Worm (Caenorhabditis elegans) whole organism, early embryonic: ENCODE data around the gene klo-2.
"Not testable (repeated sequence)": the region's sequence is repeated elsewhere in the genome, so short reads cannot be mapped to it uniquely, and the experiment has no call there.

ENCODE experiments used
- B0310.2 ChIP-seq: sonication (generic microtip); optimal IDR thresholded peaks from 2 replicates; lab custom pipeline; 2016; ENCODE audit warnings: mild to moderate bottlenecking, missing genetic modification characterization, missing compliant biosample characterization
- F13C5.2 ChIP-seq: sonication (generic microtip); optimal IDR thresholded peaks from 2 replicates; lab custom pipeline; 2017; ENCODE audit warnings: mild to moderate bottlenecking, missing genetic modification characterization, inconsistent platforms, missing compliant biosample characterization
- aly-1 ChIP-seq: sonication (generic microtip); optimal IDR thresholded peaks from 2 replicates; lab custom pipeline; 2016; ENCODE audit warnings: missing genetic modification characterization, missing compliant biosample characterization
- ama-1 ChIP-seq: fragments of 150-350 bp; optimal IDR thresholded peaks from 2 replicates; lab custom pipeline; 2014
- ceh-13 ChIP-seq: fragments of 200-800 bp; sonication (Bioruptor generic); optimal IDR thresholded peaks from 2 replicates; lab custom pipeline; 2018; ENCODE audit warnings: mild to moderate bottlenecking, missing genetic modification characterization, missing compliant biosample characterization
- ceh-36 ChIP-seq: sonication (generic microtip); optimal IDR thresholded peaks from 2 replicates; lab custom pipeline; 2016; ENCODE audit warnings: missing genetic modification characterization, inconsistent platforms, missing compliant biosample characterization
- ets-7 ChIP-seq: sonication (generic microtip); optimal IDR thresholded peaks from 2 replicates; lab custom pipeline; 2016; ENCODE audit warnings: missing genotype, missing genetic modification characterization, missing compliant biosample characterization
- flt-1 ChIP-seq: fragments of 200-800 bp; sonication (Bioruptor generic); IDR thresholded peaks from 2 replicates; pipeline ENCODE4 v1.3.6; 2022; ENCODE audit warnings: missing genetic modification characterization, missing compliant biosample characterization
- hmbx-1 ChIP-seq: sonication (generic microtip); optimal IDR thresholded peaks from 2 replicates; lab custom pipeline; 2016; ENCODE audit warnings: mild to moderate bottlenecking, missing genetic modification characterization, missing compliant biosample characterization
- hmg-4 ChIP-seq: fragments of 200-800 bp; sonication (Bioruptor generic); optimal IDR thresholded peaks from 2 replicates; lab custom pipeline; 2018; ENCODE audit warnings: mild to moderate bottlenecking, missing genetic modification characterization, missing compliant biosample characterization
- hnd-1 ChIP-seq: sonication (generic microtip); optimal IDR thresholded peaks from 2 replicates; lab custom pipeline; 2016; ENCODE audit warnings: missing genetic modification characterization, missing compliant biosample characterization
- pes-1 ChIP-seq: fragments of 200-800 bp; sonication (Bioruptor generic); IDR thresholded peaks from 2 replicates; pipeline ENCODE4 v1.3.6; 2022; ENCODE audit warnings: missing genetic modification reagents, missing genetic modification characterization, missing compliant biosample characterization
- scrt-1 ChIP-seq: fragments of 200-800 bp; sonication (Bioruptor generic); IDR thresholded peaks from 2 replicates; pipeline ENCODE4 v1.3.6; 2022; ENCODE audit warnings: missing genetic modification characterization, missing compliant biosample characterization
- sea-1 ChIP-seq: fragments of 200-800 bp; sonication (Bioruptor generic); conservative IDR thresholded peaks from 2 replicates; pipeline ENCODE4 v1.3.6; 2022; ENCODE audit warnings: missing genetic modification characterization, missing compliant biosample characterization
- tbx-11 ChIP-seq: fragments of 200-800 bp; sonication (Bioruptor generic); IDR thresholded peaks from 2 replicates; pipeline ENCODE4 v1.3.6; 2022; ENCODE audit warnings: missing genetic modification characterization, missing compliant biosample characterization
- tbx-37 ChIP-seq: fragments of 200-800 bp; sonication (Bioruptor generic); conservative IDR thresholded peaks from 2 replicates; pipeline ENCODE4 v1.3.6; 2022; ENCODE audit warnings: missing genetic modification reagents, missing genetic modification characterization, missing compliant biosample characterization
- tra-4 ChIP-seq: sonication (generic microtip); optimal IDR thresholded peaks from 2 replicates; lab custom pipeline; 2017; ENCODE audit warnings: missing genetic modification characterization, missing compliant biosample characterization

klo-2 gene

ce11 chrIII:2421226-2421625 is 24.8 kb upstream of the klo-2 start:
- TF ChIP-seq F13C5.2 (tag; lab: Kevin White, UChicago) (no peak), flt-1 (GFP tag; lab: Robert Waterston, UW) (no peak), B0310.2 (no peak), ceh-36 (tag; lab: Kevin White, UChicago) (no peak), ceh-13 (GFP tag; lab: Kevin White, UChicago) (no peak), hmbx-1 (tag; lab: Kevin White, UChicago) (no peak), tbx-37 (GFP tag; lab: Robert Waterston, UW) (no peak), tra-4 (tag; lab: Kevin White, UChicago) (no peak), pes-1 (GFP tag; lab: Robert Waterston, UW) (no peak), scrt-1 (GFP tag; lab: Robert Waterston, UW) (no peak), aly-1 (tag; lab: Kevin White, UChicago) (no peak), ets-7 (no peak), hmg-4 (GFP tag; lab: Kevin White, UChicago) (no peak), tbx-11 (GFP tag; lab: Robert Waterston, UW) (no peak), sea-1 (GFP tag; lab: Robert Waterston, UW) (no peak), hnd-1 (no peak)

- TF ChIP-seq hnd-1 = no peak
- TF ChIP-seq pes-1 (GFP tag; lab: Robert Waterston, UW) = no peak
- no peak for TF ChIP-seq scrt-1 (GFP tag; lab: Robert Waterston, UW)
- TF ChIP-seq ceh-13 (GFP tag; lab: Kevin White, UChicago) = no peak
- no peak for TF ChIP-seq tra-4 (tag; lab: Kevin White, UChicago)
- no peak for TF ChIP-seq sea-1 (GFP tag; lab: Robert Waterston, UW)
- no peak for TF ChIP-seq B0310.2
- TF ChIP-seq aly-1 (tag; lab: Kevin White, UChicago) = no peak
These were observed 22.4 kb upstream of the klo-2 start for ce11 chrIII:2423638-2424037.

ce11 chrIII:2424783-2425329 is 21.2 kb upstream of the klo-2 start:
- TF ChIP-seq hmg-4 (GFP tag; lab: Kevin White, UChicago) (peak; percentile 27), ama-1 (lab: Kevin White, UChicago) (no peak)

DNA sequence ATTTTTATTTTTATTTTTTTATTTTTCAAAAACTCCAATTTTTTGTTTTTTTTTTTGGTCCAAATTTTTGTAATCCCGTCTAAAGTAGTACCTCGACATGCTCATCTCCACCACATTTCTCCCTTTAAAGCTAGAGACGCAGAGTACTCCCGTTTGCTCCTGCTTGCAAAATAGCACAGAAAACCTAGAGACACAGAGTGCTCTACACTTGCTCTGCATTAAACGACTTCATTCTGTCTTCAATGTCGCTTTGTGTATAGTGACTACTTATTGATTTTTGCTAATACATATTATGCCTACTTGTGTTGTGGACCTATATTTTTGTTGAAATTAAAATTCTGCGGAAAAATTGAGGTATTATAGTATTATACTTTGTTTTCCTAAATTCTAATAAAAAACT is 19.9 kb upstream of the klo-2 start, which contains the start of gene W04B5.8:
W04B5.8 (plus strand) TSS at position 195 of the 400 bp plus-strand sequence.
- TF ChIP-seq tbx-11 (GFP tag; lab: Robert Waterston, UW) = no peak

DNA sequence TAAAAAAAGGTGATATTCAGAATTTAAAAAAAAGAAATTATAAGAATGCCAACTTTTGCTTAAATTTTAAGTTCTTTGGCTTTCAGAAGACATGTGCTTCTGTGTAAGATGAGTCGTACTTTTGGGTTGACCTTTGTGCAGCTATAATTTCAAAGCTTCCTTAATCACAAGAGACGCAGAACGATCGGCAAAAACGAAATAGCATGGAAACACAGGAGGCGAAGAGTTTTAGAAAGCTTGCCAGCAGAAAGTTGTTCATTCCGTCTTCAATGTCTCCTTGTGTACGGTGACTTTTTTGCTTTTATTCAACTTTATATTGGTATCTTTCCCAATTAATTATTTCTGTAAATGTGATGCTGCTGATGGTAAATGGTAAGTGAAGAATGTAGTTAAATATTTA is 13.1 kb upstream of the klo-2 start:
- TF ChIP-seq ets-7 = no peak
- no peak for TF ChIP-seq aly-1 (tag; lab: Kevin White, UChicago)
- no peak for TF ChIP-seq B0310.2
- TF ChIP-seq ceh-13 (GFP tag; lab: Kevin White, UChicago) = no peak

- TF ChIP-seq hnd-1; F13C5.2 (tag; lab: Kevin White, UChicago); tbx-11 (GFP tag; lab: Robert Waterston, UW): not testable (repeated sequence)
These were observed 10.6 kb upstream of the klo-2 start, which contains the start of gene W04B5.6 for ce11 chrIII:2435373-2435772. Gene W04B5.6, minus strand, starts transcription at chrIII:2435473.

- not testable (repeated sequence) for TF ChIP-seq tra-4 (tag; lab: Kevin White, UChicago); hmg-4 (GFP tag; lab: Kevin White, UChicago); scrt-1 (GFP tag; lab: Robert Waterston, UW)
These were observed 10.2 kb upstream of the klo-2 start, which contains the start of gene E02H9.6 for ce11 chrIII:2435805-2436204. Gene E02H9.6, plus strand, starts transcription at chrIII:2436105.

DNA sequence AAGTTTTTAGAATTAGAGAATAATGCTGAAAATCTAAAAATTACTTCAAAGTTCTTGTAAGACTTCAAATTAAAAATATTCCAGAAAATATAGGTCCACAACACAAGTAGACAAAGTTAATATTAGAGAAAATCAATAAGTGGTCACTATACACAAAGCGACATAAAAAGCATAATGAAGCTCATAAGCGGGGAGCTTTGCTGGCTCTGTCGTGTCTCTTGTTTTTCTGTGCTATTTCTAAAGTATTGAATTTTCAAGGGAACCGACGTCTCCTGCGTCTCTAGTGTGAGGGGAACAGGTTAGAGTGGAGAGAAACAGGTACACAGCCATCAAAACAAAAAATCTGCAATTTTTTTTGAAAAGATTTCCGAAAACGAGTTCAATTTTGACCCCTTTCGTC is 7.5 kb upstream of the klo-2 start, which contains the start of gene E02H9.13:
E02H9.13 (minus strand) TSS at position 199 of the 400 bp plus-strand sequence.
- TF ChIP-seq ceh-13 (GFP tag; lab: Kevin White, UChicago) (no peak), pes-1 (GFP tag; lab: Robert Waterston, UW) (no peak), aly-1 (tag; lab: Kevin White, UChicago) (no peak), ceh-36 (tag; lab: Kevin White, UChicago) (no peak), hmg-4 (GFP tag; lab: Kevin White, UChicago) (no peak), hnd-1 (no peak), B0310.2 (no peak), tra-4 (tag; lab: Kevin White, UChicago) (no peak), ama-1 (lab: Kevin White, UChicago) (no peak)

DNA sequence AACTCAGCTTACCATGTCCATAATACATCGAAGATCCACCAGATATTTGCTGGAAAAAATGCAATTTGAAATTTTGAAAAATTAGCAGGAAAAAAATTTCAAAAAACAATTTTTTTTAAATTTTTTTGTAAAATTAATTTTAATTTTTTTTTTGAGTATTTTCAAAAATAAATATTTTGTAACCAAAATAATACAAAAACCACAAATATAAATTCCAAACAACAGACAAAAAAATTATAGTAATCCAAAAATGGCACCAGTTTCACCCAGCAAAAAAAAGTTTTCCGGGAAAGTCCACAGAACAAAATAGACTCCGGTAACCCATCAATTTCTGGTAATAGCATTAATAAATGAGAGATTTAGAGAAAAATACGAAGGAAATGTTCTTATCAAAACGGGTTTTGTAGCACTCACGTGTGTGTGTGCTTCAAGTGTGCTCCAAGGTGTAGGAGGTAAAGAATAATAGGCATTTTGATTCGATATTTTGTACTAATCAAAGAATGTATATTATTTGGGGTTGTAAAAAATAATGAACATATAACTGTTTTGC is 8.8 kb downstream of the klo-2 start, which contains the start of gene nhr-121:
nhr-121 (minus strand) TSS at position 51 of the 550 bp plus-strand sequence.
- TF ChIP-seq B0310.2 (no peak), ceh-36 (tag; lab: Kevin White, UChicago) (no peak), hmbx-1 (tag; lab: Kevin White, UChicago) (no peak), hnd-1 (no peak), scrt-1 (GFP tag; lab: Robert Waterston, UW) (no peak), hmg-4 (GFP tag; lab: Kevin White, UChicago) (no peak), flt-1 (GFP tag; lab: Robert Waterston, UW) (no peak), ceh-13 (GFP tag; lab: Kevin White, UChicago) (no peak), pes-1 (GFP tag; lab: Robert Waterston, UW) (no peak), tra-4 (tag; lab: Kevin White, UChicago) (no peak)
